Fruit fly (Drosophila melanogaster): Measurements from ENCODE around the gene danr.

danr gene

dm6 chr3R:25167407-25168191 is 29.7 kb downstream of the danr start:
- TF ChIP-seq CG9948 (tag; optimal IDR thresholded peaks at IDR 0.05) (no peak), CG8159 (tag; optimal IDR thresholded peaks at IDR 0.05) (peak; percentile 5)

- TF ChIP-seq rn (GFP tag; IDR thresholded peaks at IDR 0.05) (no peak), CG17806 (tag; optimal IDR thresholded peaks at IDR 0.05) (no peak), gl (tag; optimal IDR thresholded peaks at IDR 0.05) (no peak)
These were observed 30.5 kb downstream of the danr start for dm6 chr3R:25168259-25168972.

- no peak for TF ChIP-seq CG12605 (GFP tag; IDR thresholded peaks at IDR 0.05)
- no peak for TF ChIP-seq CG17806 (tag; optimal IDR thresholded peaks at IDR 0.05)
- TF ChIP-seq CG9948 (tag; optimal IDR thresholded peaks at IDR 0.05), result no peak
These were observed 34.5 kb downstream of the danr start for dm6 chr3R:25172353-25172752.

DNA sequence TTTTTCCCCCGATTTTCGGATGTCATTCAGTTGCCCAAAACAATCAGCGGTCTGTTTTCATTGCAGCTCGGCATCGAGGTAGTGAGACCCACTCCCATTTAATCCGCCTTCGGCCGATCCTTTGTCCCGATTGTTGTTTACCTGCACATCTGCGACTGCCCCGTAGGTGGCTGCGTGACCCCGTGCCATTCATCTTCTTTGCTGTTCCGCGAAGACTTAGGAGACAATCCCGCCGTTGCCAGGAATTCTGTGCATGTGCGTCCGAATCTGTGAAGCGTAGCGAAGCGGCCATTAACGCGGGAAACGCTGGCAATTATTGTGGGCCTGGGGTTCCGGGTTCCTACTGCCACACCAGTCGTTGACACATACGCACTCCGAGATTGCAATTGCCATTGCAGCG is 35.1 kb downstream of the danr start:
- TF ChIP-seq fd96Ca (GFP tag; IDR thresholded peaks at IDR 0.05), result no peak

DNA sequence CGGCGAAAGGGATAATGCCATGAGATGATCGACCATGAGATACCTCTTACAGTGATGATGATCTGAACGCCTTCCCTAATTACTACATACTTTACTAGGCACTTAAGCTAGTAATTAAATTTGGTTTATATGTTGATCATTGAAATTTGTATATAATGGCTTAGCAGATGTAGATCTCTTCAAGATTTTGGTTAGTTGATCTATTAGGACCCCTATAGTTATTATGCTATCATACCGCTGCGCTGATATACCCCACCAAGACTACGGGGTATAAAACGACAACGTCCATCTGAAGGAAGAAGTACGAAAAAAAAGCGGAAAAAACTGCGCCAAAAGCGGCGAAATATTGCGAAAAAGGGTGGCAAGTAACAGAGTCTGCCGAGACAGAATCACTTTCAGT is 36.4 kb downstream of the danr start:
- TF ChIP-seq CG32121 (GFP tag; IDR thresholded peaks at IDR 0.05) (no peak), rn (GFP tag; IDR thresholded peaks at IDR 0.05) (no peak), Pif1B (GFP tag; optimal IDR thresholded peaks at IDR 0.05) (no peak), CG15710 (tag; optimal IDR thresholded peaks at IDR 0.05) (peak; percentile 70), CG14655 (GFP tag; optimal IDR thresholded peaks at IDR 0.05) (peak; percentile 43), fd96Ca (GFP tag; IDR thresholded peaks at IDR 0.05) (no peak), gl (tag; optimal IDR thresholded peaks at IDR 0.05) (peak; percentile 18), Ets98B (GFP tag; IDR thresholded peaks at IDR 0.05) (no peak), CG9948 (tag; optimal IDR thresholded peaks at IDR 0.05) (peak; percentile 66), CG10348 (GFP tag; IDR thresholded peaks at IDR 0.05) (no peak), EcR (GFP tag; optimal IDR thresholded peaks at IDR 0.05) (no peak), CG34367 (tag; optimal IDR thresholded peaks at IDR 0.05) (peak; percentile 50), CG12605 (GFP tag; IDR thresholded peaks at IDR 0.05) (no peak), CG17806 (tag; optimal IDR thresholded peaks at IDR 0.05) (peak; percentile 65), Pif1A (GFP tag; optimal IDR thresholded peaks at IDR 0.05) (peak; percentile 49), CG8159 (tag; optimal IDR thresholded peaks at IDR 0.05) (peak; percentile 84), D1 (tag; optimal IDR thresholded peaks at IDR 0.05) (no peak), CG4496 (GFP tag; IDR thresholded peaks at IDR 0.05) (no peak), Snoo (tag; optimal IDR thresholded peaks at IDR 0.05) (peak; percentile 50), CG13204 (GFP tag; optimal IDR thresholded peaks at IDR 0.05) (no peak), CG8301 (tag; optimal IDR thresholded peaks at IDR 0.05) (peak; percentile 25)

dm6 chr3R:25176517-25176916 is 38.6 kb downstream of the danr start:
- TF ChIP-seq Snoo (tag; optimal IDR thresholded peaks at IDR 0.05) (no peak), CG15710 (tag; optimal IDR thresholded peaks at IDR 0.05) (peak; percentile 12), CG8159 (tag; optimal IDR thresholded peaks at IDR 0.05) (peak; percentile 21)

DNA sequence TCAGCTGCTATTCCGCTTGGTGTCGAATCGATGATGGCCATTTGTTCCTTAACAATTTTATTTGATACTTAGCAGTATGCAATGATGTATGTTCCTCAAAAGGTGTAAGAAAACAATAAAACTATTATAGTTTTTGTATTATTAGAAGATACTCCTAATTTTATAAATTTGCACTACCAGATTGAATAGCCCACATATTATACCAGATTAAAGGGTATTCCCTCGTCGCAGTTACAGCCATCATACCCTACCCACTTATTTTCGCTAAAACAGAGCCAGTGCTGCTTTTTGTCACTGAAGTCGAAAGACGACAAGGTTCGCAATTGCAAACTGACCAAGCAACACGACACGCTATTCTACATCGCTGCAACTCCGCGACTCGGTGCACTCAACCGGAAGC is 39.6 kb downstream of the danr start:
- TF ChIP-seq gl (tag; optimal IDR thresholded peaks at IDR 0.05), result no peak
- TF ChIP-seq CG8159 (tag; optimal IDR thresholded peaks at IDR 0.05), result no peak
- no peak for TF ChIP-seq CG17806 (tag; optimal IDR thresholded peaks at IDR 0.05)
- no peak for TF ChIP-seq Pif1B (GFP tag; optimal IDR thresholded peaks at IDR 0.05)
- no peak for TF ChIP-seq CG15710 (tag; optimal IDR thresholded peaks at IDR 0.05)
- no peak for TF ChIP-seq rn (GFP tag; IDR thresholded peaks at IDR 0.05)
- TF ChIP-seq D1 (tag; optimal IDR thresholded peaks at IDR 0.05), result no peak
- TF ChIP-seq Ets98B (GFP tag; IDR thresholded peaks at IDR 0.05), result no peak
- TF ChIP-seq CG4496 (GFP tag; IDR thresholded peaks at IDR 0.05), result no peak
- TF ChIP-seq EcR (GFP tag; optimal IDR thresholded peaks at IDR 0.05), result no peak
- TF ChIP-seq CG8301 (tag; optimal IDR thresholded peaks at IDR 0.05), result no peak
- no peak for TF ChIP-seq CG10348 (GFP tag; IDR thresholded peaks at IDR 0.05)

- TF ChIP-seq D1 (tag; optimal IDR thresholded peaks at IDR 0.05) (no peak), CG9948 (tag; optimal IDR thresholded peaks at IDR 0.05) (peak; percentile 69), Ets98B (GFP tag; IDR thresholded peaks at IDR 0.05) (peak; percentile 27; the same call in 1 of the 2 replicates), CG17806 (tag; optimal IDR thresholded peaks at IDR 0.05) (peak; percentile 74), CG34367 (tag; optimal IDR thresholded peaks at IDR 0.05) (peak; percentile 75), CG12605 (GFP tag; IDR thresholded peaks at IDR 0.05) (no peak), rn (GFP tag; IDR thresholded peaks at IDR 0.05) (peak; percentile 47), CG32121 (GFP tag; IDR thresholded peaks at IDR 0.05) (no peak), EcR (GFP tag; optimal IDR thresholded peaks at IDR 0.05) (no peak), CG8159 (tag; optimal IDR thresholded peaks at IDR 0.05) (peak; percentile 83), CG8301 (tag; optimal IDR thresholded peaks at IDR 0.05) (peak; percentile 41), gl (tag; optimal IDR thresholded peaks at IDR 0.05) (peak; percentile 17), CG13204 (GFP tag; optimal IDR thresholded peaks at IDR 0.05) (peak; percentile 66), CG14655 (GFP tag; optimal IDR thresholded peaks at IDR 0.05) (peak; percentile 51), Pif1B (GFP tag; optimal IDR thresholded peaks at IDR 0.05) (peak; percentile 63), Pif1A (GFP tag; optimal IDR thresholded peaks at IDR 0.05) (peak; percentile 73), fd96Ca (GFP tag; IDR thresholded peaks at IDR 0.05) (peak; percentile 42; the same call in 1 of the 3 replicates), Snoo (tag; optimal IDR thresholded peaks at IDR 0.05) (peak; percentile 29), CG4496 (GFP tag; IDR thresholded peaks at IDR 0.05) (peak; percentile 39; the same call in 1 of the 3 replicates), CG10348 (GFP tag; IDR thresholded peaks at IDR 0.05) (no peak), CG15710 (tag; optimal IDR thresholded peaks at IDR 0.05) (peak; percentile 84)
These were observed 40.6 kb downstream of the danr start for dm6 chr3R:25178521-25178920.
